Worm (Caenorhabditis elegans): ENCODE measurements around the gene srz-37.

DNA sequence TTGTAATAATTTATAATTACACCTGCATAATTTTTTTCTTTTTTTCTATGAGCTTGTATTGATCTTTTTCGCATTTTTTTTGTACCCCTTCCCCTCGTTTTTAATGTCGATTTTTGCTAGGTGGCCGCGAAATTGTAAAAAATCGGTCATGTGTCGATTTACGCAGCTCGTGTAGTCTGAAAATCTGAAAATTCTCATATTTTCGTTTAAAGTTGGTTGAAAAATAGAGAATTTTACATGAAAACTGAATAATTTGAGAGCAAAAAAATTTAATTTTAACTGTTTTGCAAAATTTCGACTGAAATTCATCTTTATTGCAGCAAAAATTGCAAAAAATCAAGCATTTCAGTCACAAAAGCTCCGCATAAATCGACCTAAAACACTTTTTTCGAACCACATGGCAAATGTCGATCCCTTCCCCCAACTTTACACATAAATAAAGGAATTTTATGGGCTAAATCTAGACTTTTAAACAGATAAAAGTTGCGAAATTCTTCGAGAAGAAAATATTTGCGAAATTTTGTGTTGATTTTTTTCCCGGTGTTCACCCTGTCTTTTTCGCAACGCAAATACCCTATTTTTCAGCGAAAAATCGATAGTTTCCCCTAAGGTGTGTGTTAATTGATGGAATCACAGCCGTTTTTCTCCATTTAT lies 44.6 kb upstream of the srz-37 start:
- TF ChIP-seq nhr-76 (tag; optimal IDR thresholded peaks at IDR 0.05) (no peak), lin-13 (GFP tag; optimal IDR thresholded peaks at IDR 0.05) (no peak), T26A8.4 (GFP tag; IDR thresholded peaks at IDR 0.05) (no peak), ama-1 (optimal IDR thresholded peaks at IDR 0.05) (no peak), lin-38 (GFP tag; IDR thresholded peaks at IDR 0.05) (no peak), aly-2 (tag; optimal IDR thresholded peaks at IDR 0.05) (no peak), R02D3.7 (tag; optimal IDR thresholded peaks at IDR 0.05) (no peak), fos-1 (tag; optimal IDR thresholded peaks at IDR 0.05) (no peak), aha-1 (tag) (no peak)
